ENCODE assay signal across 2 worm cellular contexts in the genomic region with DNA sequence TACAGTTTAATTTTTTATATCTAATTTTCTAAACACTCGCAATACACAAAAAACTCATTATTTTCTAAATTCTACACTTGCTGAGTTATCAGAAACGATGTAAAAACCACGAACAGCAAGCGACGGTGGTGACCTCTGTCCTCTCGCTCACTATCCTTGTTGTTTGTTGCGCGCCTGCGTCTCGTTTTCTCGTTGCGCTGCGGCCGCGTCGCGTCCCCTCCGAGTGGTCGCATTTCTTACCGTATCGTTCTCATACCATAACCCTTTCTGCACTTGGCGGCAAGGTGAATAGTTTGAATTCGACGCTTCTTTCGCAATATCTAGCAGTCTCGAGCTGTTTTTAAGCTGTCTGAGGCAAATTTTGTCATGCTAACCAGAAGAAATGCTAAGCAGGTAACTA.
TF ChIP-seq lines count a peak whose summit lies in the region.

A gene (plus strand): TSS at position 271 of the 400 bp plus-strand sequence.

TF ChIP-seq in whole organism, L4 larva, 104 proteins besides CTCF, POLR2A, EP300 and RAD21 (continued from another document):
- no peak for TF ChIP-seq T26A8.4 (GFP tag; IDR thresholded peaks at IDR 0.05; lab: Robert Waterston, UW)
- TF ChIP-seq sdz-12 (GFP tag; optimal IDR thresholded peaks at IDR 0.05; lab: Kevin White, UChicago), result no peak
- no peak for TF ChIP-seq dmd-8 (GFP tag; IDR thresholded peaks at IDR 0.05; lab: Robert Waterston, UW)
- TF ChIP-seq mdl-1 (tag; optimal IDR thresholded peaks at IDR 0.05; lab: Kevin White, UChicago), result peak in 1 of 2 experiments; percentile 20
- TF ChIP-seq lin-39 (tag; optimal IDR thresholded peaks at IDR 0.05; lab: Kevin White, UChicago), result no peak
- TF ChIP-seq nhr-102 (tag; optimal IDR thresholded peaks at IDR 0.05; lab: Kevin White, UChicago), result no peak
- peak; percentile 50 for TF ChIP-seq dmd-6 (GFP tag; IDR thresholded peaks at IDR 0.05; lab: Robert Waterston, UW)
- TF ChIP-seq nhr-111 (GFP tag; optimal IDR thresholded peaks at IDR 0.05; lab: Kevin White, UChicago), result no peak
- no peak for TF ChIP-seq snpc-4 (tag; optimal IDR thresholded peaks at IDR 0.05; lab: Kevin White, UChicago)
- TF ChIP-seq mxl-2 (GFP tag; conservative IDR thresholded peaks at IDR 0.05; lab: Robert Waterston, UW), result no peak
- no peak for TF ChIP-seq ZK337.2 (GFP tag; IDR thresholded peaks at IDR 0.05; lab: Robert Waterston, UW)
- TF ChIP-seq ceh-28 (tag; optimal IDR thresholded peaks at IDR 0.05; lab: Kevin White, UChicago), result no peak
- TF ChIP-seq mxl-3 (GFP tag; optimal IDR thresholded peaks at IDR 0.05; lab: Kevin White, UChicago), result peak; percentile 40
- TF ChIP-seq unc-39 (tag; optimal IDR thresholded peaks at IDR 0.05; lab: Kevin White, UChicago), result no peak
- TF ChIP-seq zip-2 (tag; optimal IDR thresholded peaks at IDR 0.05; lab: Kevin White, UChicago), result no peak
- 0 out of 2 replicates have a peak, but pooled peaks have one; percentile 15 for TF ChIP-seq vab-7 (GFP tag; IDR thresholded peaks at IDR 0.05; lab: Robert Waterston, UW)
- TF ChIP-seq ceh-32 (tag; optimal IDR thresholded peaks at IDR 0.05; lab: Kevin White, UChicago; ENCODE audit: poor library complexity), result no peak
- no peak for TF ChIP-seq ZK546.5 (tag; optimal IDR thresholded peaks at IDR 0.05; lab: Kevin White, UChicago)
- peak; percentile 46 for TF ChIP-seq nhr-28 (tag; optimal IDR thresholded peaks at IDR 0.05; lab: Kevin White, UChicago)
- TF ChIP-seq ceh-44 (GFP tag; IDR thresholded peaks at IDR 0.05; lab: Robert Waterston, UW), result no peak
- TF ChIP-seq D1046.2 (GFP tag; IDR thresholded peaks at IDR 0.05; lab: Robert Waterston, UW), result no peak
- no peak for TF ChIP-seq ztf-11 (tag; optimal IDR thresholded peaks at IDR 0.05; lab: Kevin White, UChicago)
- peak; percentile 65 for TF ChIP-seq hlh-30 (tag; optimal IDR thresholded peaks at IDR 0.05; lab: Kevin White, UChicago; ENCODE audit: insufficient read depth)
- TF ChIP-seq duxl-1 (tag; optimal IDR thresholded peaks at IDR 0.05; lab: Kevin White, UChicago; ENCODE audit: poor library complexity), result peak; percentile 50
- no peak for TF ChIP-seq lim-7 (GFP tag; IDR thresholded peaks at IDR 0.05; lab: Robert Waterston, UW)
- no peak for TF ChIP-seq nhr-6 (tag; optimal IDR thresholded peaks at IDR 0.05; lab: Kevin White, UChicago)
- TF ChIP-seq Y5F2A.4 (GFP tag; optimal IDR thresholded peaks at IDR 0.05; lab: Kevin White, UChicago), result no peak
- no peak for TF ChIP-seq ama-1 (optimal IDR thresholded peaks at IDR 0.05; lab: Kevin White, UChicago)
- no peak for TF ChIP-seq F37D6.2 (tag; optimal IDR thresholded peaks at IDR 0.05; lab: Kevin White, UChicago)
- peak; percentile 19 for TF ChIP-seq rbr-2 (tag; optimal IDR thresholded peaks at IDR 0.05; lab: Kevin White, UChicago)

TF ChIP-seq in whole organism, late embryonic, 69 proteins besides CTCF, POLR2A, EP300 and RAD21 (continued from another document):
- no peak for TF ChIP-seq pros-1 (tag; optimal IDR thresholded peaks at IDR 0.05; lab: Kevin White, UChicago)
- TF ChIP-seq zip-5 (tag; optimal IDR thresholded peaks at IDR 0.05; lab: Kevin White, UChicago), result no peak
- TF ChIP-seq tbx-2 (tag; optimal IDR thresholded peaks at IDR 0.05; lab: Kevin White, UChicago), result peak; percentile 3
